Worm (Caenorhabditis elegans) whole organism, L2 larva: ENCODE measurements around the gene cest-6.

Experiments used
- C34F6.9 ChIP-seq: fragments of 150-350 bp; optimal IDR thresholded peaks from 2 replicates; lab custom pipeline; 2014; ENCODE audit warnings: missing biosample characterization, missing genetic modification characterization
- F13H6.1 ChIP-seq: sonication (generic microtip); optimal IDR thresholded peaks from 2 replicates; lab custom pipeline; 2016; ENCODE audit warnings: missing genetic modification characterization, missing compliant biosample characterization
- Y55F3AM.14 ChIP-seq: fragments of 200-800 bp; sonication (Bioruptor generic); optimal IDR thresholded peaks from 2 replicates; lab custom pipeline; 2018; ENCODE audit warnings: mild to moderate bottlenecking, missing genetic modification characterization, missing compliant biosample characterization
- aly-2 ChIP-seq: fragments of 150-350 bp; optimal IDR thresholded peaks from 2 replicates; lab custom pipeline; 2014; ENCODE audit warnings: missing biosample characterization, missing genetic modification characterization
- crh-2 ChIP-seq: sonication (generic microtip); optimal IDR thresholded peaks from 2 replicates; lab custom pipeline; 2017; ENCODE audit warnings: missing biosample characterization, missing genetic modification characterization
- dmd-4 ChIP-seq: sonication (generic microtip); optimal IDR thresholded peaks from 2 replicates; lab custom pipeline; 2017; ENCODE audit warnings: missing biosample characterization, missing genetic modification characterization
- egl-27 ChIP-seq: sonication (generic microtip); optimal IDR thresholded peaks from 3 replicates; lab custom pipeline; 2017; ENCODE audit warnings: missing biosample characterization, missing genetic modification reagents, missing genetic modification characterization
- elt-3 ChIP-seq: sonication (generic microtip); optimal IDR thresholded peaks from 2 replicates; lab custom pipeline; 2017; ENCODE audit warnings: missing biosample characterization, missing genetic modification characterization
- fos-1 ChIP-seq: fragments of 150-350 bp; optimal IDR thresholded peaks from 2 replicates; lab custom pipeline; 2014; ENCODE audit warnings: missing biosample characterization, missing genetic modification characterization
- lin-13 ChIP-seq: fragments of 150-350 bp; optimal IDR thresholded peaks from 2 replicates; lab custom pipeline; 2014; ENCODE audit warnings: missing biosample characterization, missing genetic modification reagents, missing genetic modification characterization
- lsy-2 ChIP-seq, 2 experiments: fragments of 150-350 bp in 1 of 2; sonication (generic microtip) in 1 of 2; optimal IDR thresholded peaks; 2 replicates each; lab custom pipeline; 2014 to 2017; ENCODE audit warnings: missing biosample characterization in 2 of 2, missing genetic modification characterization in 2 of 2
- mbf-1 ChIP-seq: sonication (generic microtip); optimal IDR thresholded peaks from 2 replicates; lab custom pipeline; 2017; ENCODE audit warnings: missing biosample characterization, missing genetic modification characterization
- mdl-1 ChIP-seq, 2 experiments: fragments of 150-350 bp in 1 of 2; sonication (generic microtip) in 1 of 2; optimal IDR thresholded peaks; 2 replicates each; lab custom pipeline; 2017; ENCODE audit warnings: missing biosample characterization in 2 of 2, missing genetic modification characterization in 2 of 2
- nhr-12 ChIP-seq: fragments of 150-350 bp; optimal IDR thresholded peaks from 2 replicates; lab custom pipeline; 2014; ENCODE audit warnings: missing biosample characterization, missing genetic modification characterization
- nhr-129 ChIP-seq: fragments of 150-350 bp; optimal IDR thresholded peaks from 2 replicates; lab custom pipeline; 2014; ENCODE audit warnings: missing biosample characterization, missing genetic modification characterization
- nhr-21 ChIP-seq: fragments of 150-350 bp; optimal IDR thresholded peaks from 2 replicates; lab custom pipeline; 2014; ENCODE audit warnings: missing biosample characterization, missing genetic modification characterization
- nhr-6 ChIP-seq: fragments of 150-350 bp; optimal IDR thresholded peaks from 2 replicates; lab custom pipeline; 2014; ENCODE audit warnings: missing biosample characterization, missing genetic modification characterization
- skn-1 ChIP-seq: sonication (generic microtip); optimal IDR thresholded peaks from 2 replicates; lab custom pipeline; 2017; ENCODE audit warnings: missing biosample characterization, missing genetic modification characterization
- sma-9 ChIP-seq, 2 experiments: fragments of 150-350 bp in 1 of 2; sonication (generic microtip) in 1 of 2; optimal IDR thresholded peaks; 2 replicates each; lab custom pipeline; 2014 to 2016; ENCODE audit warnings: missing genetic modification characterization in 2 of 2, mild to moderate bottlenecking in 1 of 2, missing biosample characterization in 1 of 2, missing compliant biosample characterization in 1 of 2, missing genetic modification reagents in 1 of 2, moderate library complexity in 1 of 2
- snpc-4 ChIP-seq: fragments of 150-350 bp; optimal IDR thresholded peaks from 2 replicates; lab custom pipeline; 2014; ENCODE audit warnings: missing biosample characterization, missing genetic modification characterization
- unc-55 ChIP-seq: fragments of 150-350 bp; sonication (generic microtip); optimal IDR thresholded peaks from 3 replicates; lab custom pipeline; 2014; ENCODE audit warnings: missing biosample characterization, missing genetic modification reagents, missing genetic modification characterization
- zag-1 ChIP-seq: fragments of 150-350 bp; optimal IDR thresholded peaks from 2 replicates; lab custom pipeline; 2014; ENCODE audit warnings: missing biosample characterization, missing genetic modification characterization
- ztf-4 ChIP-seq: fragments of 150-350 bp; optimal IDR thresholded peaks from 2 replicates; lab custom pipeline; 2014; ENCODE audit warnings: missing biosample characterization, missing genetic modification characterization

cest-6 gene

DNA sequence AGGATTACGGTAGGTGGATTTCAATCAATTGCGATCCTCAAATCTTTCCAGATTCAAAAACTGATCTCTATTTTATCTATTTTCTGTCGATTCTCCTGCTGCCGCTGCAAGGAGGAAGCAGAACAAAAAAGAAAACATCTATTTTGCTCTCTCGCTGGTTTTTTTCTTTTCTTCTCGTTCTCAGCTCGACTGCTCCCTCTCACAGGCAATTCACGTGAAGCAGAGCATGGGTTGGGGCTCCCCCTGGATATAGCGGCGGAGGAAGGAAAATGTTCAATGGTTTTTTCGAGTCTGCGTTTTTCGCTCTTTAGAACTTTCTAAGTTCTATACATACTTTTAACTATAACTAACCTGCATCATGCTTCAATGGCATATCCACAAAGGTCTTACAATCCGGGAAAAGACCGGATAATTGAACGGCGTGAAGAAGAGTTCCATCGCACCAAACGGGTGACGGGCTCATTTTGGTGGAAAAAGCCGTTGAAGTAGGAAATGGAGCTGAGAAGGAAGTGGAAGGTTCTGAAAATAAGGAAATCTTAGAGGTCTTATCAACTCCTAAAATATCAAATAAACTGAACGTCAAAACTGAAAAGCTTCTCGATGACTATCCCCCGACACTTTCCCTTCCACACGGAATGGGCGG, 49.3 kb downstream of the cest-6 start:
- TF ChIP-seq nhr-21 (tag; lab: Kevin White, UChicago) (peak; percentile 49), ztf-4 (tag; lab: Kevin White, UChicago) (no peak), F13H6.1 (tag; lab: Kevin White, UChicago) (peak; percentile 78), lin-13 (GFP tag; lab: Kevin White, UChicago) (peak; percentile 17), mdl-1 (tag; optimal IDR thresholded peaks at IDR 0.05; lab: Kevin White, UChicago) (peak in 1 of 2 experiments; percentile 20), elt-3 (tag; lab: Kevin White, UChicago) (no peak), skn-1 (no peak), zag-1 (tag; lab: Kevin White, UChicago) (peak; percentile 35), Y55F3AM.14 (GFP tag; lab: Kevin White, UChicago) (no peak), C34F6.9 (tag; lab: Kevin White, UChicago) (peak; percentile 75), aly-2 (tag; lab: Kevin White, UChicago) (no peak), nhr-129 (tag; lab: Kevin White, UChicago) (peak; percentile 80), snpc-4 (tag; lab: Kevin White, UChicago) (peak; percentile 48), crh-2 (tag; lab: Kevin White, UChicago) (peak; percentile 61), dmd-4 (no peak), egl-27 (peak; percentile 87), nhr-6 (tag; lab: Kevin White, UChicago) (peak; percentile 13), fos-1 (tag; lab: Kevin White, UChicago) (peak; percentile 18), lsy-2 (tag; optimal IDR thresholded peaks at IDR 0.05; lab: Kevin White, UChicago) (peak in 1 of 2 experiments; percentile 79), sma-9 (GFP tag; optimal IDR thresholded peaks at IDR 0.05; lab: Kevin White, UChicago) (peak; percentile 99), sma-9 (tag; optimal IDR thresholded peaks at IDR 0.05; lab: Kevin White, UChicago) (no peak), mbf-1 (tag; lab: Kevin White, UChicago) (no peak), nhr-12 (tag; lab: Kevin White, UChicago) (no peak), unc-55 (GFP tag; lab: Kevin White, UChicago) (peak; percentile 83)
